Worm (Caenorhabditis elegans) whole organism, late embryonic: ENCODE measurements around the gene faah-4.

Experiments
- C08G9.2 ChIP-seq: sonication (generic microtip); optimal IDR thresholded peaks from 2 replicates; lab custom pipeline; 2016; ENCODE audit warnings: mild to moderate bottlenecking, missing genetic modification characterization, moderate library complexity, missing compliant biosample characterization
- C38D4.7 ChIP-seq: fragments of 200-800 bp; sonication (Bioruptor generic); optimal IDR thresholded peaks from 2 replicates; lab custom pipeline; 2018; ENCODE audit warnings: mild to moderate bottlenecking, missing genetic modification characterization, moderate library complexity, missing compliant biosample characterization
- K02D7.2 ChIP-seq: sonication (generic microtip); optimal IDR thresholded peaks from 2 replicates; lab custom pipeline; 2017; ENCODE audit warnings: mild to moderate bottlenecking, missing genetic modification characterization, missing compliant biosample characterization
- K09A11.1 ChIP-seq: sonication (generic microtip); optimal IDR thresholded peaks from 2 replicates; lab custom pipeline; 2017; ENCODE audit warnings: antibody characterized with exemption, mild to moderate bottlenecking, missing genetic modification characterization, missing compliant biosample characterization; ENCODE audit not compliant: insufficient read depth
- T23F11.4 ChIP-seq: fragments of 200-800 bp; sonication (Bioruptor generic); optimal IDR thresholded peaks from 2 replicates; lab custom pipeline; 2018; ENCODE audit warnings: mild to moderate bottlenecking, missing genetic modification characterization, missing compliant biosample characterization
- ama-1 ChIP-seq: fragments of 150-350 bp; optimal IDR thresholded peaks from 2 replicates; lab custom pipeline; 2014
- ceh-18 ChIP-seq: sonication (generic microtip); optimal IDR thresholded peaks from 2 replicates; lab custom pipeline; 2016; ENCODE audit warnings: missing genetic modification characterization, missing compliant biosample characterization
- ceh-19 ChIP-seq: fragments of 200-800 bp; sonication (Bioruptor generic); optimal IDR thresholded peaks from 2 replicates; lab custom pipeline; 2018; ENCODE audit warnings: mild to moderate bottlenecking, missing genetic modification characterization, missing compliant biosample characterization
- ceh-2 ChIP-seq: sonication (generic microtip); optimal IDR thresholded peaks from 2 replicates; lab custom pipeline; 2016; ENCODE audit warnings: missing genotype, missing genetic modification characterization, missing compliant biosample characterization
- ceh-31 ChIP-seq: sonication (generic microtip); optimal IDR thresholded peaks from 2 replicates; lab custom pipeline; 2016; ENCODE audit warnings: missing genetic modification characterization, missing compliant biosample characterization
- ceh-34 ChIP-seq: sonication (generic microtip); optimal IDR thresholded peaks from 2 replicates; lab custom pipeline; 2016; ENCODE audit warnings: mild to moderate bottlenecking, missing genetic modification characterization, missing compliant biosample characterization
- ceh-6 ChIP-seq: fragments of 200-800 bp; sonication (Bioruptor generic); optimal IDR thresholded peaks from 2 replicates; lab custom pipeline; 2018; ENCODE audit warnings: mild to moderate bottlenecking, missing genetic modification characterization, missing compliant biosample characterization
- che-1 ChIP-seq: sonication (generic microtip); optimal IDR thresholded peaks from 2 replicates; lab custom pipeline; 2016; ENCODE audit warnings: mild to moderate bottlenecking, missing genetic modification characterization, missing compliant biosample characterization
- dmd-4 ChIP-seq: sonication (generic microtip); optimal IDR thresholded peaks from 2 replicates; lab custom pipeline; 2016; ENCODE audit warnings: borderline replicate concordance, missing genetic modification characterization, missing compliant biosample characterization
- dve-1 ChIP-seq: sonication (generic microtip); optimal IDR thresholded peaks from 2 replicates; lab custom pipeline; 2017; ENCODE audit warnings: antibody characterized with exemption, mild to moderate bottlenecking, missing genetic modification characterization, missing compliant biosample characterization
- elt-2 ChIP-seq: sonication (generic microtip); optimal IDR thresholded peaks from 2 replicates; lab custom pipeline; 2016; ENCODE audit warnings: missing genetic modification reagents, missing genetic modification characterization, missing compliant biosample characterization
- elt-4 ChIP-seq: sonication (generic microtip); optimal IDR thresholded peaks from 2 replicates; lab custom pipeline; 2016; ENCODE audit warnings: missing genetic modification characterization, missing compliant biosample characterization
- eyg-1 ChIP-seq: sonication (generic microtip); optimal IDR thresholded peaks from 2 replicates; lab custom pipeline; 2016; ENCODE audit warnings: missing genotype, missing genetic modification characterization, missing compliant biosample characterization
- fkh-10 ChIP-seq: fragments of 150-350 bp; optimal IDR thresholded peaks from 2 replicates; lab custom pipeline; 2014; ENCODE audit warnings: missing biosample characterization, missing genetic modification reagents, missing genetic modification characterization
- hlh-15 ChIP-seq: sonication (generic microtip); optimal IDR thresholded peaks from 2 replicates; lab custom pipeline; 2016; ENCODE audit warnings: missing genetic modification characterization, missing compliant biosample characterization
- hlh-30 ChIP-seq: sonication (generic microtip); optimal IDR thresholded peaks from 2 replicates; lab custom pipeline; 2017; ENCODE audit warnings: antibody characterized with exemption, missing genetic modification characterization, missing compliant biosample characterization; ENCODE audit not compliant: insufficient read depth
- hlh-8 ChIP-seq: sonication (generic microtip); optimal IDR thresholded peaks from 2 replicates; lab custom pipeline; 2016; ENCODE audit warnings: missing genotype, missing genetic modification characterization, missing compliant biosample characterization
- lin-11 ChIP-seq: fragments of 200-800 bp; sonication (Bioruptor generic); optimal IDR thresholded peaks from 2 replicates; lab custom pipeline; 2018; ENCODE audit warnings: mild to moderate bottlenecking, missing genetic modification characterization, missing compliant biosample characterization
- mec-3 ChIP-seq: sonication (generic microtip); optimal IDR thresholded peaks from 2 replicates; lab custom pipeline; 2016; ENCODE audit warnings: borderline replicate concordance, missing genetic modification characterization, missing compliant biosample characterization
- nfya-1 ChIP-seq: sonication (generic microtip); optimal IDR thresholded peaks from 2 replicates; lab custom pipeline; 2017; ENCODE audit warnings: missing genetic modification characterization, mild to moderate bottlenecking, missing compliant biosample characterization, antibody characterized with exemption, moderate library complexity
- odd-2 ChIP-seq: sonication (generic microtip); optimal IDR thresholded peaks from 2 replicates; lab custom pipeline; 2017; ENCODE audit warnings: antibody characterized with exemption, mild to moderate bottlenecking, missing genetic modification characterization, missing compliant biosample characterization
- pag-3 ChIP-seq: sonication (generic microtip); optimal IDR thresholded peaks from 2 replicates; lab custom pipeline; 2016; ENCODE audit warnings: missing compliant biosample characterization, missing genetic modification characterization, borderline replicate concordance
- pat-9 ChIP-seq: fragments of 200-800 bp; sonication (Bioruptor generic); optimal IDR thresholded peaks from 2 replicates; lab custom pipeline; 2018; ENCODE audit warnings: mild to moderate bottlenecking, missing genetic modification characterization, moderate library complexity, missing compliant biosample characterization
- pax-1 ChIP-seq: fragments of 150-350 bp; optimal IDR thresholded peaks from 2 replicates; lab custom pipeline; 2014; ENCODE audit warnings: missing biosample characterization, missing genetic modification characterization
- pha-2 ChIP-seq: sonication (generic microtip); optimal IDR thresholded peaks from 2 replicates; lab custom pipeline; 2017; ENCODE audit warnings: mild to moderate bottlenecking, missing genetic modification characterization, missing compliant biosample characterization
- pha-4 ChIP-seq: fragments of 150-350 bp; optimal IDR thresholded peaks from 2 replicates; lab custom pipeline; 2018; ENCODE audit warnings: missing biosample characterization, missing genetic modification reagents, missing genetic modification characterization
- pros-1 ChIP-seq: fragments of 150-350 bp; optimal IDR thresholded peaks from 2 replicates; lab custom pipeline; 2014; ENCODE audit warnings: missing biosample characterization, missing genetic modification reagents, missing genetic modification characterization
- ref-2 ChIP-seq: sonication (generic microtip); optimal IDR thresholded peaks from 2 replicates; lab custom pipeline; 2016; ENCODE audit warnings: missing genetic modification characterization, missing compliant biosample characterization
- rnt-1 ChIP-seq: sonication (generic microtip); optimal IDR thresholded peaks from 2 replicates; lab custom pipeline; 2016; ENCODE audit warnings: missing genetic modification characterization, missing compliant biosample characterization
- sdc-2 ChIP-seq: sonication (generic microtip); optimal IDR thresholded peaks from 2 replicates; lab custom pipeline; 2016; ENCODE audit warnings: missing genotype, missing genetic modification characterization, missing compliant biosample characterization
- syd-9 ChIP-seq: sonication (generic microtip); optimal IDR thresholded peaks from 2 replicates; lab custom pipeline; 2016; ENCODE audit warnings: mild to moderate bottlenecking, missing genetic modification characterization, moderate library complexity, missing compliant biosample characterization
- tbx-2 ChIP-seq: sonication (generic microtip); optimal IDR thresholded peaks from 2 replicates; lab custom pipeline; 2016; ENCODE audit warnings: missing genetic modification characterization, missing compliant biosample characterization
- ttx-3 ChIP-seq: sonication (generic microtip); optimal IDR thresholded peaks from 2 replicates; lab custom pipeline; 2016; ENCODE audit warnings: missing genetic modification reagents, missing genetic modification characterization, missing compliant biosample characterization
- unc-3 ChIP-seq, 2 experiments: fragments of 200-800 bp in 1 of 2; sonication (Bioruptor generic) in 1 of 2; sonication (generic microtip) in 1 of 2; conservative IDR thresholded peaks in 1 of 2; optimal IDR thresholded peaks in 1 of 2; 2 replicates each; pipeline versions ENCODE4 v1.3.6 to Lab custom; 2016 to 2022; ENCODE audit warnings: missing compliant biosample characterization in 2 of 2, missing genetic modification characterization in 2 of 2, missing genetic modification reagents in 1 of 2
- unc-42 ChIP-seq: sonication (generic microtip); optimal IDR thresholded peaks from 2 replicates; lab custom pipeline; 2016; ENCODE audit warnings: missing genotype, missing genetic modification characterization, missing compliant biosample characterization
- unc-55 ChIP-seq: sonication (generic microtip); optimal IDR thresholded peaks from 2 replicates; lab custom pipeline; 2017; ENCODE audit warnings: missing biosample characterization, missing genetic modification reagents, missing genetic modification characterization

faah-4 gene

DNA sequence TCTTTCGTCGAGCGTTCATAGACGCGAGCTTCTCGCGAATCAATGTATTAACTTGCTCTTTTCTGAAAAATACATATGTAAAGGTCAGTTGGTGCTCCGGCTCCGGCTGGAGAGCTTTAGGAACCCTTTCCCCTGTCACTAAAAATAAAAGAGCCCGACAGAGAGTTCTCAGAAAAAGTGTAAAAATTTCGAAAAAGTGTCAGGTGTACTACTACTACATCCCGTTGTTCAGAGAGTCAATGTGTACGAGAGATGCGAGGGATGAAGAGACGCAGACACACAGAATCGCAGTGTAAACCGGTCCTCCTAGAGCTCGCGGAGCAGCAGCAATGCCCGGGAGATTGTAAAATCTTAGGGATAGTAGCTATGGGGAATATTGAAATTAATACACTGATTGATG lies 33.0 kb upstream of the faah-4 start:
- TF ChIP-seq ttx-3 (no peak), ceh-19 (GFP tag; lab: Kevin White, UChicago) (no peak), ceh-18 (tag; lab: Kevin White, UChicago) (peak; percentile 79), K09A11.1 (tag; lab: Kevin White, UChicago) (no peak), T23F11.4 (GFP tag; lab: Kevin White, UChicago) (no peak), che-1 (no peak), hlh-15 (tag; lab: Kevin White, UChicago) (no peak), odd-2 (tag; lab: Kevin White, UChicago) (no peak), mec-3 (tag; lab: Kevin White, UChicago) (no peak), ceh-31 (tag; lab: Kevin White, UChicago) (peak; percentile 34), dmd-4 (no peak), C08G9.2 (tag; lab: Kevin White, UChicago) (peak; percentile 5), ceh-6 (GFP tag; lab: Kevin White, UChicago) (no peak), ceh-34 (peak; percentile 58), hlh-30 (tag; lab: Kevin White, UChicago) (no peak), nfya-1 (tag; lab: Kevin White, UChicago) (peak; percentile 64), pat-9 (peak; percentile 53), lin-11 (no peak), pag-3 (no peak), pax-1 (tag; lab: Kevin White, UChicago) (no peak), dve-1 (tag; lab: Kevin White, UChicago) (no peak), sdc-2 (tag; lab: Kevin White, UChicago) (no peak), syd-9 (tag; lab: Kevin White, UChicago) (no peak), unc-55 (GFP tag; lab: Kevin White, UChicago) (peak; percentile 83), C38D4.7 (GFP tag; lab: Kevin White, UChicago) (no peak), ref-2 (tag; lab: Kevin White, UChicago) (no peak), tbx-2 (tag; lab: Kevin White, UChicago) (peak; percentile 34), unc-42 (tag; lab: Kevin White, UChicago) (no peak), rnt-1 (peak; percentile 60), ceh-2 (tag; lab: Kevin White, UChicago) (no peak), pha-2 (tag; lab: Kevin White, UChicago) (no peak), K02D7.2 (tag; lab: Kevin White, UChicago) (no peak)
- TF ChIP-seq, all 69 proteins: peak for 9

DNA sequence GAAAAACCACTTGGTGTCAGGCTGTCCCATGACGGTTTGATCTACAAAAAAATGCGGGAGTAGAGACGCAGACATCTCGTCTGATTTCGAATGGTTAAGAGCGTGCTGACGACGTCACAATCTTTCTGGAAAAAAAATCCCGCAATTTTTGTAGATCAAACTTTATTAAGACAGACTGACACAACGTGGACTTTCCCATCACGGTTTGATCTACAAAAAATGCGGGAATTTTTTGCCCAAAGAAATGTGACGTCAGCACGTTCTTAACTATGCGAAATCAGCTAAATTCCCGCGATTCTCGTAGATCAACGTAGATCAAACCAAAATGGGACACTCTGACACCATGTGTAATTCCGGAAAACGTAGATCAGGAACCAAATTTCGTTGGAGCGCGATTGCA lies 28.8 kb upstream of the faah-4 start:
- TF ChIP-seq ttx-3 (no peak), hlh-8 (tag; lab: Kevin White, UChicago) (no peak), elt-2 (tag; lab: Kevin White, UChicago) (no peak), rnt-1 (no peak), fkh-10 (GFP tag; lab: Kevin White, UChicago) (no peak), eyg-1 (no peak), pax-1 (tag; lab: Kevin White, UChicago) (no peak), nfya-1 (tag; lab: Kevin White, UChicago) (no peak), odd-2 (tag; lab: Kevin White, UChicago) (no peak), pha-4 (tag; lab: Kevin White, UChicago) (no peak), unc-42 (tag; lab: Kevin White, UChicago) (no peak), unc-3 (GFP tag; conservative IDR thresholded peaks at IDR 0.05; lab: Robert Waterston, UW) (no peak), unc-3 (tag; optimal IDR thresholded peaks at IDR 0.05; lab: Kevin White, UChicago) (no peak), ama-1 (lab: Kevin White, UChicago) (no peak), elt-4 (tag; lab: Kevin White, UChicago) (no peak), pros-1 (tag; lab: Kevin White, UChicago) (no peak)
- TF ChIP-seq, all 69 proteins: peak for 0
